Fruit fly (Drosophila melanogaster) whole organism, embryonic: ENCODE data around the gene asf1.

Experiments used
- Adf1 ChIP-seq: fragments of 200-800 bp; sonication (Bioruptor generic); IDR thresholded peaks from 2 replicates; pipeline ENCODE4 v1.3.6; 2022; ENCODE audit warnings: missing biosample characterization, missing genetic modification characterization
- Atf6 ChIP-seq: fragments of 200-800 bp; sonication (Bioruptor generic); IDR thresholded peaks from 2 replicates; pipeline ENCODE4 v1.3.6; 2022; ENCODE audit warnings: missing biosample characterization, missing genetic modification characterization
- CG10321 ChIP-seq: fragments of 200-800 bp; sonication (Bioruptor generic); IDR thresholded peaks from 2 replicates; pipeline ENCODE4 v1.3.6; 2022; ENCODE audit warnings: missing biosample characterization, missing genetic modification characterization
- CG10543 ChIP-seq: fragments of 200-800 bp; sonication (Bioruptor generic); optimal IDR thresholded peaks from 3 replicates; lab custom pipeline; 2017; ENCODE audit warnings: missing biosample characterization, mild to moderate bottlenecking, missing genetic modification characterization, moderate library complexity
- CG11723 ChIP-seq: fragments of 200-800 bp; sonication (Bioruptor generic); optimal IDR thresholded peaks from 2 replicates; lab custom pipeline; 2017; ENCODE audit warnings: missing biosample characterization, mild to moderate bottlenecking, missing genetic modification characterization
- CG13296 ChIP-seq: fragments of 200-800 bp; sonication (Bioruptor generic); optimal IDR thresholded peaks from 3 replicates; lab custom pipeline; 2018; ENCODE audit warnings: missing biosample characterization, mild to moderate bottlenecking, missing genetic modification characterization
- CG13624 ChIP-seq: fragments of 200-800 bp; sonication (Bioruptor generic); optimal IDR thresholded peaks from 2 replicates; lab custom pipeline; 2016; ENCODE audit warnings: missing biosample characterization, missing genetic modification characterization
- CG15479 ChIP-seq: fragments of 200-800 bp; sonication (Bioruptor generic); optimal IDR thresholded peaks from 3 replicates; lab custom pipeline; 2019; ENCODE audit warnings: missing biosample characterization, mild to moderate bottlenecking, missing genetic modification characterization, moderate library complexity
- CG1602 ChIP-seq: fragments of 200-800 bp; sonication (Bioruptor generic); optimal IDR thresholded peaks from 3 replicates; lab custom pipeline; 2016; ENCODE audit warnings: missing biosample characterization, missing genetic modification characterization
- CG1792 ChIP-seq: fragments of 200-800 bp; sonication (Bioruptor generic); optimal IDR thresholded peaks from 2 replicates; lab custom pipeline; 2016; ENCODE audit warnings: missing biosample characterization, missing genetic modification characterization
- CG18262 ChIP-seq: fragments of 200-800 bp; optimal IDR thresholded peaks from 3 replicates; lab custom pipeline; 2019; ENCODE audit warnings: missing biosample characterization, mild to moderate bottlenecking, missing genetic modification characterization, moderate library complexity
- CG2120 ChIP-seq: fragments of 200-800 bp; sonication (Bioruptor generic); optimal IDR thresholded peaks from 3 replicates; lab custom pipeline; 2016; ENCODE audit warnings: missing biosample characterization, missing genetic modification characterization
- CG2199 ChIP-seq: fragments of 200-800 bp; sonication (Bioruptor generic); IDR thresholded peaks from 3 replicates; pipeline ENCODE4 v1.3.6; 2022; ENCODE audit warnings: missing biosample characterization, missing genetic modification characterization
- CG3281 ChIP-seq: fragments of 200-800 bp; sonication (Bioruptor generic); optimal IDR thresholded peaks from 3 replicates; lab custom pipeline; 2017; ENCODE audit warnings: missing biosample characterization, mild to moderate bottlenecking, missing genetic modification characterization
- CG34376 ChIP-seq: fragments of 200-800 bp; sonication (Bioruptor generic); optimal IDR thresholded peaks from 2 replicates; lab custom pipeline; 2018; ENCODE audit warnings: missing biosample characterization, mild to moderate bottlenecking, missing genetic modification characterization
- CG4282 ChIP-seq: fragments of 200-800 bp; sonication (Bioruptor generic); optimal IDR thresholded peaks from 2 replicates; lab custom pipeline; 2016; ENCODE audit warnings: missing biosample characterization, missing genetic modification characterization
- CG4707 ChIP-seq: fragments of 200-800 bp; sonication (Bioruptor generic); optimal IDR thresholded peaks from 2 replicates; lab custom pipeline; 2018; ENCODE audit warnings: missing biosample characterization, mild to moderate bottlenecking, missing genetic modification characterization, moderate library complexity
- CG6854 ChIP-seq: fragments of 200-800 bp; sonication (Bioruptor generic); optimal IDR thresholded peaks from 3 replicates; lab custom pipeline; 2017; ENCODE audit warnings: missing biosample characterization, mild to moderate bottlenecking, missing genetic modification characterization
- CG7928 ChIP-seq: fragments of 200-800 bp; sonication (Bioruptor generic); optimal IDR thresholded peaks from 2 replicates; lab custom pipeline; 2017; ENCODE audit warnings: missing biosample characterization, mild to moderate bottlenecking, missing genetic modification characterization
- CG7987 ChIP-seq: fragments of 200-800 bp; sonication (Bioruptor generic); optimal IDR thresholded peaks from 2 replicates; lab custom pipeline; 2018; ENCODE audit warnings: missing biosample characterization, mild to moderate bottlenecking, missing genetic modification characterization, moderate library complexity
- CG9932 ChIP-seq: fragments of 200-800 bp; sonication (Bioruptor generic); IDR thresholded peaks from 2 replicates; pipeline ENCODE4 v1.3.6; 2022; ENCODE audit warnings: missing biosample characterization, missing genetic modification characterization
- Dbx ChIP-seq: fragments of 200-800 bp; sonication (Bioruptor generic); IDR thresholded peaks from 3 replicates; pipeline ENCODE4 v1.3.6; 2022; ENCODE audit warnings: missing biosample characterization, missing genetic modification characterization
- Dip3 ChIP-seq: fragments of 200-800 bp; sonication (Bioruptor generic); optimal IDR thresholded peaks from 3 replicates; lab custom pipeline; 2016; ENCODE audit warnings: missing biosample characterization, missing genetic modification characterization
- Elba2 ChIP-seq: fragments of 200-800 bp; sonication (Bioruptor generic); optimal IDR thresholded peaks from 3 replicates; lab custom pipeline; 2016; ENCODE audit warnings: missing biosample characterization, missing genetic modification characterization
- Fer1 ChIP-seq: fragments of 200-800 bp; sonication (Bioruptor generic); optimal IDR thresholded peaks from 2 replicates; lab custom pipeline; 2017; ENCODE audit warnings: missing biosample characterization, mild to moderate bottlenecking, missing genetic modification characterization
- HmgZ ChIP-seq: fragments of 200-800 bp; sonication (Bioruptor generic); optimal IDR thresholded peaks from 2 replicates; lab custom pipeline; 2018; ENCODE audit warnings: missing biosample characterization, mild to moderate bottlenecking, missing genetic modification characterization
- Hmr ChIP-seq: fragments of 200-800 bp; sonication (Bioruptor generic); optimal IDR thresholded peaks from 3 replicates; lab custom pipeline; 2017; ENCODE audit warnings: mild to moderate bottlenecking, missing biosample characterization, missing genetic modification reagents, missing genetic modification characterization
- Opbp ChIP-seq: fragments of 200-800 bp; sonication (Bioruptor generic); IDR thresholded peaks from 3 replicates; pipeline ENCODE4 v1.3.6; 2022; ENCODE audit warnings: missing biosample characterization, missing genetic modification characterization; ENCODE audit not compliant: partially characterized antibody
- Rfx ChIP-seq: fragments of 200-800 bp; sonication (Bioruptor generic); IDR thresholded peaks from 2 replicates; pipeline ENCODE4 v1.3.6; 2022; ENCODE audit warnings: missing biosample characterization, missing genetic modification characterization
- Trl ChIP-seq, 3 experiments: fragments of >200 bp in 2 of 3; fragments of 200-800 bp in 1 of 3; sonication (Bioruptor generic) in 1 of 3; optimal IDR thresholded peaks; 2 replicates in 1 of 3; 3 replicates in 2 of 3; lab custom pipeline; 2016 to 2017; ENCODE audit warnings: missing biosample characterization in 1 of 3, missing genetic modification characterization in 1 of 3
- caup ChIP-seq: fragments of 200-800 bp; sonication (Bioruptor generic); optimal IDR thresholded peaks from 3 replicates; lab custom pipeline; 2017; ENCODE audit warnings: missing biosample characterization, mild to moderate bottlenecking, missing genetic modification characterization, moderate library complexity; ENCODE audit not compliant: severe bottlenecking
- cg ChIP-seq: fragments of 200-800 bp; sonication (Bioruptor generic); optimal IDR thresholded peaks from 3 replicates; lab custom pipeline; 2019; ENCODE audit warnings: missing biosample characterization, mild to moderate bottlenecking, missing genetic modification characterization, moderate library complexity
- crol ChIP-seq: fragments of 200-800 bp; sonication (Bioruptor generic); IDR thresholded peaks from 2 replicates; pipeline ENCODE4 v1.3.6; 2022; ENCODE audit warnings: missing biosample characterization, missing genetic modification characterization
- cwo ChIP-seq: fragments of 200-800 bp; sonication (Bioruptor generic); optimal IDR thresholded peaks from 3 replicates; lab custom pipeline; 2017; ENCODE audit warnings: missing biosample characterization, missing genetic modification characterization, mild to moderate bottlenecking, moderate library complexity, missing genetic modification reagents
- ems ChIP-seq: fragments of 200-800 bp; sonication (Bioruptor generic); optimal IDR thresholded peaks from 3 replicates; lab custom pipeline; 2016; ENCODE audit warnings: missing biosample characterization, missing genetic modification characterization
- inv ChIP-seq: fragments of 200-800 bp; sonication (Bioruptor generic); IDR thresholded peaks from 2 replicates; pipeline ENCODE4 v1.3.6; 2022; ENCODE audit warnings: missing biosample characterization, missing genetic modification characterization; ENCODE audit not compliant: partially characterized antibody
- nmo ChIP-seq: fragments of 200-800 bp; sonication (Bioruptor generic); optimal IDR thresholded peaks from 2 replicates; lab custom pipeline; 2018; ENCODE audit warnings: missing biosample characterization, mild to moderate bottlenecking, missing genetic modification characterization, moderate library complexity
- pho ChIP-seq: fragments of 200-800 bp; sonication (Bioruptor generic); optimal IDR thresholded peaks from 2 replicates; lab custom pipeline; 2016; ENCODE audit warnings: missing biosample characterization, missing genetic modification characterization
- row ChIP-seq: fragments of 200-800 bp; sonication (Bioruptor generic); IDR thresholded peaks from 3 replicates; pipeline ENCODE4 v1.3.6; 2022; ENCODE audit warnings: missing biosample characterization, missing genetic modification characterization
- sob ChIP-seq: fragments of 200-800 bp; sonication (Bioruptor generic); IDR thresholded peaks from 2 replicates; pipeline ENCODE4 v1.3.6; 2022; ENCODE audit warnings: missing biosample characterization, missing genetic modification characterization
- sug ChIP-seq: fragments of 200-800 bp; optimal IDR thresholded peaks from 2 replicates; lab custom pipeline; 2019; ENCODE audit warnings: missing biosample characterization, mild to moderate bottlenecking, missing genetic modification characterization, moderate library complexity
- trh ChIP-seq: fragments of 200-800 bp; sonication (Bioruptor generic); optimal IDR thresholded peaks from 2 replicates; lab custom pipeline; 2016; ENCODE audit warnings: missing biosample characterization, missing genetic modification characterization
- yki ChIP-seq: fragments of >200 bp; optimal IDR thresholded peaks from 3 replicates; lab custom pipeline; 2018
- zfh2 ChIP-seq: fragments of 200-800 bp; sonication (Bioruptor generic); optimal IDR thresholded peaks from 2 replicates; lab custom pipeline; 2016; ENCODE audit warnings: missing biosample characterization, missing genetic modification characterization

Gene asf1

DNA sequence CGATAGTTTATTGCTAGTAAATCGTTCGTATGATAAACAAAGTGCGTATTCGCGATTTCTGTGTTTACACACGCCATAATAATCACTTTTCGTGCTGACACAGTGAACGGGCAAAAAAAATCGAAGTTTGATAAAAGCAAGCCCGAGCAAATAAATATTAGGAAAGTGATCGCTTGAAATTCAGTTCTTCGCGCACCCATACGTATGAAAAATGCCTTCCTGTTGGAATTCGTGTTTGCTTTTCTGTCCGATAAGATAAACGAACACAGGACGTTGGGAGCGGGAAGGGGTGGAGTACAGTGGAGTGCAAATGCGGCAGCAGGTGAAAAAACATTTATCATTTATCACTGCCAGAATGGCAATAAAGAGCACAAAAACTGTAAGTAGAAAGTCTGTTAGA, 12.0 kb downstream of the asf1 start (continued):
- TF ChIP-seq row (GFP tag; lab: Robert Waterston, UW): peak; percentile 43; the same call in 2 of the 3 replicates
- TF ChIP-seq CG9932: no peak
- TF ChIP-seq CG2120 (GFP tag; lab: Kevin White, UChicago): peak; percentile 1
- peak; percentile 22 for TF ChIP-seq HmgZ
- TF ChIP-seq Trl (optimal IDR thresholded peaks at IDR 0.05; lab: Kevin White, UChicago): no peak
- no peak for TF ChIP-seq Trl (GFP tag; optimal IDR thresholded peaks at IDR 0.05; lab: Kevin White, UChicago)
- peak; percentile 3 for TF ChIP-seq CG4707 (GFP tag; lab: Kevin White, UChicago)
- no peak for TF ChIP-seq CG13296 (GFP tag; lab: Kevin White, UChicago)
- no peak for TF ChIP-seq CG18262 (tag; lab: Kevin White, UChicago)
- no peak for TF ChIP-seq nmo (GFP tag; lab: Kevin White, UChicago)
- peak; percentile 33 for TF ChIP-seq CG3281 (GFP tag; lab: Kevin White, UChicago)
- TF ChIP-seq caup (GFP tag; lab: Kevin White, UChicago): peak; percentile 53
- TF ChIP-seq inv: no peak
- TF ChIP-seq CG15479: peak; percentile 16
- 0 out of 3 replicates have a peak, but pooled peaks have one; percentile 38 for TF ChIP-seq Opbp (GFP tag; lab: Robert Waterston, UW)
- TF ChIP-seq sob: peak; percentile 11; the same call in 1 of the 2 replicates
- no peak for TF ChIP-seq zfh2 (GFP tag; lab: Kevin White, UChicago)
- TF ChIP-seq Hmr (GFP tag; lab: Kevin White, UChicago): peak; percentile 57
- no peak for TF ChIP-seq CG4282 (GFP tag; lab: Kevin White, UChicago)
- peak; percentile 3 for TF ChIP-seq pho (GFP tag; lab: Kevin White, UChicago)
- TF ChIP-seq CG11723 (GFP tag; lab: Kevin White, UChicago): no peak
- TF ChIP-seq Rfx (GFP tag; lab: Robert Waterston, UW): 0 out of 2 replicates have a peak, but pooled peaks have one; percentile 13
- TF ChIP-seq Atf6 (GFP tag; lab: Robert Waterston, UW): peak; percentile 25; the same call in 1 of the 2 replicates
- peak; percentile 29; the same call in 1 of the 2 replicates for TF ChIP-seq Adf1 (GFP tag; lab: Robert Waterston, UW)
- peak; percentile 31 for TF ChIP-seq CG6854
- TF ChIP-seq crol: peak; percentile 74
- peak; percentile 0 for TF ChIP-seq cwo (GFP tag; lab: Kevin White, UChicago)
- no peak for TF ChIP-seq CG10321 (GFP tag; lab: Robert Waterston, UW)
- TF ChIP-seq CG13624 (GFP tag; lab: Kevin White, UChicago): peak; percentile 2
- peak; percentile 55 for TF ChIP-seq CG10543 (GFP tag; lab: Kevin White, UChicago)
- 0 out of 3 replicates have a peak, but pooled peaks have one; percentile 8 for TF ChIP-seq Dbx (GFP tag; lab: Robert Waterston, UW)
- TF ChIP-seq CG1792 (GFP tag; lab: Kevin White, UChicago): peak; percentile 3
- TF ChIP-seq CG7928: no peak
- TF ChIP-seq ems (GFP tag; lab: Kevin White, UChicago): no peak
- peak; percentile 10 for TF ChIP-seq Dip3
- TF ChIP-seq trh: no peak
- TF ChIP-seq sug (tag; lab: Kevin White, UChicago): peak; percentile 51
- TF ChIP-seq cg (GFP tag; lab: Kevin White, UChicago): peak; percentile 42
- TF ChIP-seq yki (lab: Kevin White, UChicago): no peak
- TF ChIP-seq CG1602 (GFP tag; lab: Kevin White, UChicago): no peak
- peak; percentile 64 for TF ChIP-seq CG34376 (GFP tag; lab: Kevin White, UChicago)
- peak; percentile 66 for TF ChIP-seq Elba2 (GFP tag; lab: Kevin White, UChicago)
- TF ChIP-seq CG7987 (GFP tag; lab: Kevin White, UChicago): no peak
- peak; percentile 42 for TF ChIP-seq Fer1 (GFP tag; lab: Kevin White, UChicago)
- TF ChIP-seq CG2199: 0 out of 3 replicates have a peak, but pooled peaks have one; percentile 31
